Worm (Caenorhabditis elegans) whole organism, mixed stage, embryonic: Measurements from ENCODE around the gene F49E10.2.

Source experiments
- blmp-1 ChIP-seq: fragments of 150-350 bp; optimal IDR thresholded peaks from 2 replicates; lab custom pipeline; 2014; ENCODE audit warnings: missing biosample characterization, missing genetic modification characterization
- cnd-1 ChIP-seq: fragments of 200-800 bp; sonication (Bioruptor generic); optimal IDR thresholded peaks from 2 replicates; lab custom pipeline; 2018; ENCODE audit warnings: mild to moderate bottlenecking, missing genetic modification characterization, missing compliant biosample characterization
- ham-2 ChIP-seq: fragments of 200-800 bp; sonication (Bioruptor generic); optimal IDR thresholded peaks from 2 replicates; lab custom pipeline; 2018; ENCODE audit warnings: mild to moderate bottlenecking, missing genetic modification characterization, missing compliant biosample characterization
- lin-13 ChIP-seq: fragments of 150-350 bp; optimal IDR thresholded peaks from 2 replicates; lab custom pipeline; 2014; ENCODE audit warnings: missing biosample characterization, missing genetic modification characterization
- mab-5 ChIP-seq: fragments of 150-350 bp; optimal IDR thresholded peaks from 2 replicates; lab custom pipeline; 2014; ENCODE audit warnings: missing biosample characterization, missing genetic modification characterization
- mep-1 ChIP-seq: fragments of 150-350 bp; optimal IDR thresholded peaks from 2 replicates; lab custom pipeline; 2017; ENCODE audit warnings: missing biosample characterization, missing genetic modification reagents, missing genetic modification characterization, inconsistent platforms
- nhr-237 ChIP-seq: fragments of 150-350 bp; optimal IDR thresholded peaks from 2 replicates; lab custom pipeline; 2014; ENCODE audit warnings: missing biosample characterization, missing genetic modification characterization
- nhr-28 ChIP-seq: fragments of 150-350 bp; optimal IDR thresholded peaks from 2 replicates; lab custom pipeline; 2014; ENCODE audit warnings: missing biosample characterization, missing genetic modification characterization
- pha-4 ChIP-seq: fragments of 150-350 bp; optimal IDR thresholded peaks from 2 replicates; lab custom pipeline; 2018; ENCODE audit warnings: missing biosample characterization, missing genetic modification reagents, missing genetic modification characterization
- sptf-1 ChIP-seq: sonication (generic microtip); optimal IDR thresholded peaks from 2 replicates; lab custom pipeline; 2017; ENCODE audit warnings: mild to moderate bottlenecking, missing genetic modification characterization, moderate library complexity, missing compliant biosample characterization
- unc-39 ChIP-seq: fragments of 150-350 bp; optimal IDR thresholded peaks from 2 replicates; lab custom pipeline; 2014; ENCODE audit warnings: missing biosample characterization, missing genetic modification characterization
- ztf-11 ChIP-seq: fragments of 150-350 bp; optimal IDR thresholded peaks from 2 replicates; lab custom pipeline; 2014; ENCODE audit warnings: missing biosample characterization, missing genetic modification characterization

- TF ChIP-seq nhr-28 (tag; lab: Kevin White, UChicago) (no peak), lin-13 (no peak), pha-4 (tag; lab: Kevin White, UChicago) (no peak), ham-2 (GFP tag; lab: Kevin White, UChicago) (no peak), blmp-1 (tag; lab: Kevin White, UChicago) (no peak), unc-39 (tag; lab: Kevin White, UChicago) (no peak), nhr-237 (tag; lab: Kevin White, UChicago) (no peak), mep-1 (tag; lab: Kevin White, UChicago) (no peak), sptf-1 (tag; lab: Kevin White, UChicago) (no peak), cnd-1 (tag; lab: Kevin White, UChicago) (no peak), ztf-11 (tag; lab: Kevin White, UChicago) (no peak), mab-5 (tag; lab: Kevin White, UChicago) (no peak)
Measured at ce11 chrX:5935473-5935872, 45.3 kb downstream of the F49E10.2 start, which contains the start of gene C46F4.3.
